Fruit fly (Drosophila melanogaster) whole organism, prepupa: Measurements from ENCODE around the gene enc.

Experiments
- CG1621 ChIP-seq: fragments of 200-800 bp; sonication (Bioruptor generic); optimal IDR thresholded peaks from 3 replicates; lab custom pipeline; 2018; ENCODE audit warnings: missing biosample characterization, mild to moderate bottlenecking, missing genetic modification characterization
- CG16779 ChIP-seq: fragments of 200-800 bp; sonication (Bioruptor generic); optimal IDR thresholded peaks from 3 replicates; lab custom pipeline; 2017; ENCODE audit warnings: missing biosample characterization, mild to moderate bottlenecking, missing genetic modification characterization
- CG6163 ChIP-seq: fragments of 200-800 bp; sonication (Bioruptor generic); IDR thresholded peaks from 3 replicates; pipeline ENCODE4 v1.3.6; 2022; ENCODE audit warnings: missing biosample characterization, missing genetic modification characterization
- CG6792 ChIP-seq: fragments of 200-800 bp; sonication (Bioruptor generic); optimal IDR thresholded peaks from 3 replicates; lab custom pipeline; 2016; ENCODE audit warnings: missing biosample characterization, missing genetic modification characterization
- CG8119 ChIP-seq: fragments of 200-800 bp; sonication (Bioruptor generic); IDR thresholded peaks from 3 replicates; pipeline ENCODE4 v1.3.6; 2022; ENCODE audit warnings: missing biosample characterization, missing genetic modification characterization
- Lpt ChIP-seq: fragments of 200-800 bp; sonication (Bioruptor generic); optimal IDR thresholded peaks from 3 replicates; lab custom pipeline; 2016; ENCODE audit warnings: missing biosample characterization, missing genetic modification characterization
- Smox ChIP-seq: fragments of 200-800 bp; sonication (Bioruptor generic); optimal IDR thresholded peaks from 3 replicates; lab custom pipeline; 2016; ENCODE audit warnings: missing biosample characterization, missing genetic modification characterization
- Sox102F ChIP-seq: fragments of 200-800 bp; sonication (Bioruptor generic); optimal IDR thresholded peaks from 2 replicates; lab custom pipeline; 2016; ENCODE audit warnings: missing biosample characterization, mild to moderate bottlenecking, missing genetic modification characterization
- dsx ChIP-seq: fragments of 200-800 bp; optimal IDR thresholded peaks from 3 replicates; lab custom pipeline; 2019; ENCODE audit warnings: missing biosample characterization, mild to moderate bottlenecking, missing genetic modification characterization, moderate library complexity; ENCODE audit not compliant: poor library complexity, severe bottlenecking

DNA sequence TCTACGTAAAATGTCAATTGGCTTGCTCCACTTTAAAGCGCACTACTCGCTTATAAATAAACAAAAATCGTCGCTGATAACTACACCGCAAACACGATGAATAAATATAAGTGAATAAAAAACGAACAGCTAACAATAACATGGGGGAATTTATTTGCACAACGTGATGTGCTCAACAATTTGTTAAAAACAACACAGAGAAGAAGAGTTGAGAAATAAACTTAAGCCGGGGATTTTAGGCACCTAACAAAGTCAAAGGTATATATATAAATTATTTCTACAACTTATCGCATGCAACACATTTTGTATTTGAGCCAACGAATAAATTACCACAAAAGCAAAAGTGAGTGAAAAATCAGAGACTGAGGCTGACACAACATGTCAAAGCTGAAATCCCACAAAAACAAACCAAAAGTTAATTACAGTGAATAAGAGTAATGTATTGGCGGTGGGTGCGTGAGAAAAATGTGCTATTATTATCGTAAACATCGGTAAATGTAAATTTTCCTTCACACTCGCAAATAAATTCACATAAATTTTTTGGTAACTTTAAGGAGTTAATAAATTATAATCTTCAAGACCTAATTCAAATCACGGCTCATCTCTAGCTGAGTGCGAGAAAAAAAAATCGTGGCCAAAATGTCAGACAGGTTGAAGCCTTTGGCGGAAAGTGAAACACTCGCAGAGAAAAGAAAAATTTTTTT, 46.0 kb upstream of the enc start:
- TF ChIP-seq CG16779 (tag; lab: Kevin White, UChicago) (no peak), CG8119 (GFP tag; lab: Robert Waterston, UW) (peak; percentile 78), CG6792 (GFP tag; lab: Kevin White, UChicago) (no peak), Smox (GFP tag; lab: Kevin White, UChicago) (peak; percentile 19), CG6163 (peak; percentile 66), dsx (no peak), Sox102F (GFP tag; lab: Kevin White, UChicago) (peak; percentile 50), Lpt (GFP tag; lab: Kevin White, UChicago) (peak; percentile 56), CG1621 (no peak)
